Fruit fly (Drosophila melanogaster): Measurements from ENCODE around the gene comm2.

Gene comm2

dm6 chr3L:15675111-15675510 is 24.5 kb downstream of the comm2 start (continued):
- TF ChIP-seq dimm (GFP tag; IDR thresholded peaks at IDR 0.05) (0 out of 2 replicates have a peak, but pooled peaks have one; percentile 16), MTF-1 (GFP tag; optimal IDR thresholded peaks at IDR 0.05; ENCODE audit: borderline replicate concordance) (peak; percentile 29), CG9215 (GFP tag; IDR thresholded peaks at IDR 0.05) (0 out of 2 replicates have a peak, but pooled peaks have one; percentile 13), CG13424 (tag; optimal IDR thresholded peaks at IDR 0.05) (peak; percentile 61), CG1602 (GFP tag; optimal IDR thresholded peaks at IDR 0.05) (peak; percentile 76), bab2 (GFP tag; optimal IDR thresholded peaks at IDR 0.05) (peak; percentile 68), bbx (GFP tag; IDR thresholded peaks at IDR 0.05; ENCODE audit: partially characterized antibody) (no peak), sisA (GFP tag; IDR thresholded peaks at IDR 0.05) (peak; percentile 64), CG3281 (GFP tag; optimal IDR thresholded peaks at IDR 0.05) (no peak), CG15696 (tag; optimal IDR thresholded peaks at IDR 0.05) (peak; percentile 91), BEAF-32 (GFP tag; optimal IDR thresholded peaks at IDR 0.05) (no peak), ato (GFP tag; IDR thresholded peaks at IDR 0.05; ENCODE audit: partially characterized antibody) (no peak), abd-A (tag; optimal IDR thresholded peaks at IDR 0.05) (no peak), CG1603 (tag; optimal IDR thresholded peaks at IDR 0.05) (peak; percentile 92), CG11093 (GFP tag; IDR thresholded peaks at IDR 0.05) (0 out of 3 replicates have a peak, but pooled peaks have one; percentile 10), CG13296 (GFP tag; optimal IDR thresholded peaks at IDR 0.05) (no peak), odd (GFP tag; optimal IDR thresholded peaks at IDR 0.05) (no peak), wek (GFP tag; optimal IDR thresholded peaks at IDR 0.05) (no peak), Dip3 (GFP tag; optimal IDR thresholded peaks at IDR 0.05) (no peak), CG12391 (tag; optimal IDR thresholded peaks at IDR 0.05) (peak; percentile 83), CG13775 (GFP tag; optimal IDR thresholded peaks at IDR 0.05) (peak; percentile 66), mam (GFP tag; optimal IDR thresholded peaks at IDR 0.05) (peak; percentile 11), Hr3 (GFP tag; optimal IDR thresholded peaks at IDR 0.05) (peak; percentile 60), salm (tag; optimal IDR thresholded peaks at IDR 0.05) (peak; percentile 31), CG10654 (GFP tag; optimal IDR thresholded peaks at IDR 0.05) (peak; percentile 62), CG4820 (GFP tag; optimal IDR thresholded peaks at IDR 0.05) (peak; percentile 75), jing (GFP tag; optimal IDR thresholded peaks at IDR 0.05) (peak; percentile 50), ham (GFP tag; IDR thresholded peaks at IDR 0.05) (no peak), Kr (GFP tag; optimal IDR thresholded peaks at IDR 0.05) (peak; percentile 11), psq (GFP tag; optimal IDR thresholded peaks at IDR 0.05) (no peak), btn (GFP tag; optimal IDR thresholded peaks at IDR 0.05) (peak; percentile 59), bigmax (GFP tag; optimal IDR thresholded peaks at IDR 0.05) (no peak), CG15269 (tag; optimal IDR thresholded peaks at IDR 0.05) (peak; percentile 5), Ptx1 (GFP tag; IDR thresholded peaks at IDR 0.05) (no peak), ssp (GFP tag; IDR thresholded peaks at IDR 0.05) (peak; percentile 36), cg (GFP tag; optimal IDR thresholded peaks at IDR 0.05) (no peak), sima (GFP tag; optimal IDR thresholded peaks at IDR 0.05) (no peak), ATbp (GFP tag; optimal IDR thresholded peaks at IDR 0.05) (peak; percentile 50), pzg (GFP tag; optimal IDR thresholded peaks at IDR 0.05) (no peak), CG11504 (tag; optimal IDR thresholded peaks at IDR 0.05) (peak; percentile 60), lmd (GFP tag; IDR thresholded peaks at IDR 0.05) (peak; percentile 50; the same call in 1 of the 2 replicates), crc (GFP tag; optimal IDR thresholded peaks at IDR 0.05) (peak; percentile 18), CG12744 (GFP tag; optimal IDR thresholded peaks at IDR 0.05) (peak; percentile 3), CG16863 (GFP tag; optimal IDR thresholded peaks at IDR 0.05) (peak; percentile 58), CkIIα-i1 (GFP tag; IDR thresholded peaks at IDR 0.05) (no peak), prd (optimal IDR thresholded peaks at IDR 0.05) (no peak), prd (GFP tag; IDR thresholded peaks at IDR 0.05) (peak; percentile 76; the same call in 2 of the 3 replicates), Med (GFP tag) (peak; percentile 85), Stat92E (GFP tag; optimal IDR thresholded peaks at IDR 0.05) (peak in 1 of 3 experiments; percentile 51), CG2889 (GFP tag; IDR thresholded peaks at IDR 0.05) (no peak)
